Worm (Caenorhabditis elegans): ENCODE measurements around the gene K02F6.4.

The K02F6.4 gene

DNA sequence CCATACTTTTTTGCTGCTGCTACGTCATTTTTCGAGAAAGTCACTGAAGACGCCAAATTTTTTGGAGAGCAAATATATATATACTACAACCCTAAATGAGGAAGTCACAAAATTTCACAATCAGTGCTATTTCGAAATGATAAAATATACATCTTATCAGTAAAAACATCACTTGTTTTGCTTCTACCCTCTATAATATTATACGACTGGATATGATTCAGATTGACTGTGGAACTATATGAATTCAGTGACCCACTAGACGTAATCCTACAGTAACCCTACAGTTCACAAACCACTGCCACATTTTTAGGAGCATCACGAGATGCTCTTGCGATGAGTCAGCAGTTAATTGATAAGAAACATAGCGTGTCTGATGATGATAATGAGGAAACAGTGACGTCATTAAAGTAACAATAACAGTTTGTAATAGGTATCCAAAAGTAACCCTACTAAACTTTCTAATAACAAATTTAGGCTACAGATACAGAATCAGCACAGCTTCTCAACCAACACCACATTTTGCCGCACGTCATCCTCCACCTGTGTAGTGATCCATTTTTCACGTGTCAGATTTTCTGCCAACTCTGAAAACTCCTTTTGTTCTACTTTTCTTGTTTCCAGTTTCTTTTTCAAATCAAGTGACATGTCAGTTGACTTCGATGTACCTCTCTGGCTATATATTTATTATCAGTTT is 48.7 kb downstream of the K02F6.4 start, which contains the start of the genes F33H12.7 and sri-39:
Gene F33H12.7, minus strand, starts transcription at position 51 of the 694 bp plus-strand sequence.
Gene sri-39, plus strand, starts transcription at position 644 of the 694 bp plus-strand sequence.
- TF ChIP-seq klf-2 (GFP tag; conservative IDR thresholded peaks at IDR 0.05), result no peak
- no peak for TF ChIP-seq cog-1 (tag; optimal IDR thresholded peaks at IDR 0.05)
- no peak for TF ChIP-seq T22C8.4 (GFP tag; IDR thresholded peaks at IDR 0.05)
- no peak for TF ChIP-seq flt-1 (GFP tag; IDR thresholded peaks at IDR 0.05)
- no peak for TF ChIP-seq ztf-29 (GFP tag; IDR thresholded peaks at IDR 0.05)
- no peak for TF ChIP-seq ztf-23 (GFP tag; IDR thresholded peaks at IDR 0.05)
- TF ChIP-seq tab-1 (GFP tag; IDR thresholded peaks at IDR 0.05), result no peak
- TF ChIP-seq med-1 (GFP tag; optimal IDR thresholded peaks at IDR 0.05; ENCODE audit: insufficient read depth), result no peak
- TF ChIP-seq ref-1 (GFP tag; conservative IDR thresholded peaks at IDR 0.05), result no peak

All from whole organism, midembryonic.